Worm (Caenorhabditis elegans) whole organism, young adult: ENCODE measurements around the gene Y39G8B.5.

Experiments used
- B0035.1 ChIP-seq: sonication (generic microtip); optimal IDR thresholded peaks from 2 replicates; lab custom pipeline; 2016; ENCODE audit warnings: missing genetic modification characterization, mild to moderate bottlenecking, missing compliant biosample characterization, missing genotype, missing genetic modification reagents
- B0336.3 ChIP-seq: fragments of 200-800 bp; sonication (Bioruptor generic); IDR thresholded peaks from 2 replicates; pipeline ENCODE4 v1.3.6; 2022; ENCODE audit warnings: missing genetic modification characterization, missing compliant biosample characterization
- C06A6.2 ChIP-seq: fragments of 200-800 bp; sonication (Bioruptor generic); conservative IDR thresholded peaks from 2 replicates; pipeline ENCODE4 v1.3.6; 2022; ENCODE audit warnings: missing genetic modification characterization, missing compliant biosample characterization
- F10E7.11 ChIP-seq: sonication (generic microtip); optimal IDR thresholded peaks from 2 replicates; lab custom pipeline; 2017; ENCODE audit warnings: mild to moderate bottlenecking, missing genetic modification characterization, moderate library complexity, missing compliant biosample characterization
- F33H1.4 ChIP-seq: fragments of 200-800 bp; sonication (Bioruptor generic); IDR thresholded peaks from 2 replicates; pipeline ENCODE4 v1.3.6; 2022; ENCODE audit warnings: missing genetic modification reagents, missing genetic modification characterization, missing compliant biosample characterization
- F37B4.10 ChIP-seq: fragments of 200-800 bp; sonication (Bioruptor generic); IDR thresholded peaks from 2 replicates; pipeline ENCODE4 v1.3.6; 2022; ENCODE audit warnings: missing genetic modification characterization, missing compliant biosample characterization
- F39B2.1 ChIP-seq: fragments of 200-800 bp; sonication (Bioruptor generic); IDR thresholded peaks from 2 replicates; pipeline ENCODE4 v1.3.6; 2022; ENCODE audit warnings: missing genetic modification reagents, missing genetic modification characterization, missing compliant biosample characterization
- F57A8.1 ChIP-seq: fragments of 200-800 bp; sonication (Bioruptor generic); optimal IDR thresholded peaks from 2 replicates; lab custom pipeline; 2018; ENCODE audit warnings: mild to moderate bottlenecking, missing genetic modification characterization, moderate library complexity, missing compliant biosample characterization
- K11D2.4 ChIP-seq: fragments of 200-800 bp; sonication (Bioruptor generic); IDR thresholded peaks from 2 replicates; pipeline ENCODE4 v1.3.6; 2022; ENCODE audit warnings: missing genetic modification reagents, missing genetic modification characterization, missing compliant biosample characterization
- Y79H2A.3 ChIP-seq: fragments of 200-800 bp; sonication (Bioruptor generic); conservative IDR thresholded peaks from 2 replicates; pipeline ENCODE4 v1.3.6; 2022; ENCODE audit warnings: missing genetic modification reagents, missing genetic modification characterization, missing compliant biosample characterization
- ZK185.1 ChIP-seq: sonication (generic microtip); optimal IDR thresholded peaks from 2 replicates; lab custom pipeline; 2016; ENCODE audit warnings: mild to moderate bottlenecking, missing genetic modification characterization, missing compliant biosample characterization; ENCODE audit not compliant: poor library complexity, severe bottlenecking
- akir-1 ChIP-seq: fragments of 200-800 bp; sonication (Bioruptor generic); optimal IDR thresholded peaks from 2 replicates; lab custom pipeline; 2018; ENCODE audit warnings: mild to moderate bottlenecking, missing genetic modification characterization, moderate library complexity, missing compliant biosample characterization
- aptf-3 ChIP-seq: fragments of 200-800 bp; sonication (Bioruptor generic); IDR thresholded peaks from 2 replicates; pipeline ENCODE4 v1.3.6; 2022; ENCODE audit warnings: missing genetic modification characterization, missing compliant biosample characterization
- atf-7 ChIP-seq: sonication (generic microtip); optimal IDR thresholded peaks from 2 replicates; lab custom pipeline; 2017; ENCODE audit warnings: mild to moderate bottlenecking, missing genetic modification characterization, missing compliant biosample characterization
- athp-1 ChIP-seq: sonication (generic microtip); optimal IDR thresholded peaks from 2 replicates; lab custom pipeline; 2017; ENCODE audit warnings: mild to moderate bottlenecking, missing genetic modification characterization, missing compliant biosample characterization
- attf-5 ChIP-seq: fragments of 200-800 bp; sonication (Bioruptor generic); optimal IDR thresholded peaks from 2 replicates; lab custom pipeline; 2018; ENCODE audit warnings: mild to moderate bottlenecking, missing genetic modification characterization, missing compliant biosample characterization
- bed-2 ChIP-seq: fragments of 200-800 bp; sonication (Bioruptor generic); IDR thresholded peaks from 2 replicates; pipeline ENCODE4 v1.3.6; 2022; ENCODE audit warnings: missing genetic modification reagents, missing genetic modification characterization, missing compliant biosample characterization
- cebp-1 ChIP-seq, 2 experiments: fragments of 200-800 bp in 1 of 2; sonication (Bioruptor generic) in 1 of 2; sonication (generic microtip) in 1 of 2; IDR thresholded peaks in 1 of 2; optimal IDR thresholded peaks in 1 of 2; 2 replicates each; pipeline versions ENCODE4 v1.3.6 to Lab custom; 2017 to 2022; ENCODE audit warnings: missing compliant biosample characterization in 2 of 2, missing genetic modification characterization in 2 of 2, mild to moderate bottlenecking in 1 of 2, missing genetic modification reagents in 1 of 2, moderate library complexity in 1 of 2
- ceh-100 ChIP-seq: fragments of 200-800 bp; sonication (Bioruptor generic); IDR thresholded peaks from 2 replicates; pipeline ENCODE4 v1.3.6; 2022; ENCODE audit warnings: missing genetic modification reagents, missing genetic modification characterization, missing compliant biosample characterization
- ceh-40 ChIP-seq: fragments of 200-800 bp; sonication (Bioruptor generic); IDR thresholded peaks from 2 replicates; pipeline ENCODE4 v1.3.6; 2022; ENCODE audit warnings: missing genetic modification characterization, missing compliant biosample characterization
- ceh-79 ChIP-seq: sonication (generic microtip); optimal IDR thresholded peaks from 2 replicates; lab custom pipeline; 2017; ENCODE audit warnings: mild to moderate bottlenecking, missing genetic modification characterization, missing compliant biosample characterization
- ceh-91 ChIP-seq: fragments of 200-800 bp; sonication (Bioruptor generic); IDR thresholded peaks from 2 replicates; pipeline ENCODE4 v1.3.6; 2022; ENCODE audit warnings: missing genetic modification reagents, missing genetic modification characterization, missing compliant biosample characterization
- dox-1 ChIP-seq: fragments of 200-800 bp; sonication (Bioruptor generic); IDR thresholded peaks from 2 replicates; pipeline ENCODE4 v1.3.6; 2022; ENCODE audit warnings: missing genetic modification reagents, missing genetic modification characterization, missing compliant biosample characterization
- ets-4 ChIP-seq: fragments of 200-800 bp; sonication (Bioruptor generic); optimal IDR thresholded peaks from 2 replicates; lab custom pipeline; 2018; ENCODE audit warnings: mild to moderate bottlenecking, missing genetic modification characterization, missing compliant biosample characterization
- fkh-3 ChIP-seq: sonication (generic microtip); optimal IDR thresholded peaks from 2 replicates; lab custom pipeline; 2016; ENCODE audit warnings: mild to moderate bottlenecking, missing genetic modification characterization, missing compliant biosample characterization
- gei-17 ChIP-seq: fragments of 200-800 bp; sonication (Bioruptor generic); optimal IDR thresholded peaks from 2 replicates; lab custom pipeline; 2018; ENCODE audit warnings: mild to moderate bottlenecking, missing genetic modification characterization, missing compliant biosample characterization
- hsf-1 ChIP-seq: fragments of 200-800 bp; sonication (Bioruptor generic); IDR thresholded peaks from 2 replicates; pipeline ENCODE4 v1.3.6; 2022; ENCODE audit warnings: missing genetic modification reagents, missing genetic modification characterization, missing compliant biosample characterization
- lag-1 ChIP-seq: fragments of 200-800 bp; sonication (Bioruptor generic); IDR thresholded peaks from 2 replicates; pipeline ENCODE4 v1.3.6; 2022; ENCODE audit warnings: missing genetic modification reagents, missing genetic modification characterization, missing compliant biosample characterization
- let-607 ChIP-seq, 2 experiments: fragments of 200-800 bp in 1 of 2; sonication (Bioruptor generic) in 1 of 2; sonication (generic microtip) in 1 of 2; optimal IDR thresholded peaks; 2 replicates each; lab custom pipeline; 2016 to 2018; ENCODE audit warnings: mild to moderate bottlenecking in 2 of 2, missing compliant biosample characterization in 2 of 2, missing genetic modification characterization in 2 of 2, moderate library complexity in 2 of 2, missing genotype in 1 of 2
- lir-1 ChIP-seq: fragments of 200-800 bp; sonication (Bioruptor generic); conservative IDR thresholded peaks from 2 replicates; pipeline ENCODE4 v1.3.6; 2022; ENCODE audit warnings: missing genetic modification reagents, missing genetic modification characterization, missing compliant biosample characterization
- lsy-27 ChIP-seq: sonication (generic microtip); optimal IDR thresholded peaks from 2 replicates; lab custom pipeline; 2017; ENCODE audit warnings: missing genetic modification characterization, mild to moderate bottlenecking, missing compliant biosample characterization, antibody characterized with exemption, missing genotype, borderline replicate concordance; ENCODE audit not compliant: insufficient read depth
- madf-3 ChIP-seq: fragments of 200-800 bp; sonication (Bioruptor generic); IDR thresholded peaks from 2 replicates; pipeline ENCODE4 v1.3.6; 2022; ENCODE audit warnings: missing genetic modification reagents, missing genetic modification characterization, missing compliant biosample characterization
- madf-6 ChIP-seq: fragments of 200-800 bp; sonication (Bioruptor generic); IDR thresholded peaks from 2 replicates; pipeline ENCODE4 v1.3.6; 2022; ENCODE audit warnings: missing genetic modification reagents, missing genetic modification characterization, missing compliant biosample characterization
- madf-8 ChIP-seq: fragments of 200-800 bp; sonication (Bioruptor generic); conservative IDR thresholded peaks from 2 replicates; pipeline ENCODE4 v1.3.6; 2022; ENCODE audit warnings: missing genetic modification reagents, missing genetic modification characterization, missing compliant biosample characterization
- mxl-1 ChIP-seq: sonication (generic microtip); optimal IDR thresholded peaks from 2 replicates; lab custom pipeline; 2016; ENCODE audit warnings: missing genetic modification characterization, missing compliant biosample characterization
- nfya-2 ChIP-seq: fragments of 200-800 bp; sonication (Bioruptor generic); IDR thresholded peaks from 2 replicates; pipeline ENCODE4 v1.3.6; 2022; ENCODE audit warnings: missing genetic modification reagents, missing genetic modification characterization, missing compliant biosample characterization
- nfyb-1 ChIP-seq: fragments of 200-800 bp; sonication (Bioruptor generic); IDR thresholded peaks from 2 replicates; pipeline ENCODE4 v1.3.6; 2022; ENCODE audit warnings: missing genetic modification reagents, missing genetic modification characterization, missing compliant biosample characterization
- nhr-120 ChIP-seq: fragments of 200-800 bp; sonication (Bioruptor generic); IDR thresholded peaks from 2 replicates; pipeline ENCODE4 v1.3.6; 2022; ENCODE audit warnings: missing genetic modification characterization, missing compliant biosample characterization
- nhr-27 ChIP-seq: fragments of 200-800 bp; sonication (Bioruptor generic); optimal IDR thresholded peaks from 2 replicates; lab custom pipeline; 2018; ENCODE audit warnings: mild to moderate bottlenecking, missing genetic modification characterization, moderate library complexity, missing compliant biosample characterization
- pbrm-1 ChIP-seq: fragments of 200-800 bp; sonication (Bioruptor generic); IDR thresholded peaks from 2 replicates; pipeline ENCODE4 v1.3.6; 2022; ENCODE audit warnings: missing genetic modification reagents, missing genetic modification characterization, missing compliant biosample characterization
- rec-8 ChIP-seq, 2 experiments: sonication (generic microtip); optimal IDR thresholded peaks; 2 replicates each; lab custom pipeline; 2016; ENCODE audit warnings: mild to moderate bottlenecking in 2 of 2, missing genetic modification characterization in 2 of 2, missing genetic modification reagents in 2 of 2, missing genotype in 2 of 2, missing biosample characterization in 1 of 2, missing compliant biosample characterization in 1 of 2, moderate library complexity in 1 of 2
- sea-2 ChIP-seq: fragments of 200-800 bp; sonication (Bioruptor generic); IDR thresholded peaks from 2 replicates; pipeline ENCODE4 v1.3.6; 2022; ENCODE audit warnings: missing genetic modification characterization, missing compliant biosample characterization
- snpc-1.1 ChIP-seq: sonication (generic microtip); optimal IDR thresholded peaks from 2 replicates; lab custom pipeline; 2017; ENCODE audit warnings: missing genetic modification characterization, mild to moderate bottlenecking, missing compliant biosample characterization, antibody characterized with exemption, moderate library complexity, missing genotype, missing genetic modification reagents; ENCODE audit not compliant: insufficient read depth
- tlf-1 ChIP-seq: fragments of 200-800 bp; sonication (Bioruptor generic); optimal IDR thresholded peaks from 2 replicates; lab custom pipeline; 2018; ENCODE audit warnings: mild to moderate bottlenecking, missing genetic modification characterization, missing compliant biosample characterization
- xnd-1 ChIP-seq: sonication (generic microtip); optimal IDR thresholded peaks from 2 replicates; lab custom pipeline; 2016; ENCODE audit warnings: missing genotype, missing genetic modification reagents, missing genetic modification characterization, missing compliant biosample characterization
- zfh-2 ChIP-seq: fragments of 200-800 bp; sonication (Bioruptor generic); conservative IDR thresholded peaks from 2 replicates; pipeline ENCODE4 v1.3.6; 2022; ENCODE audit warnings: missing genetic modification reagents, missing genetic modification characterization, missing compliant biosample characterization
- ztf-3 ChIP-seq: fragments of 200-800 bp; sonication (Bioruptor generic); optimal IDR thresholded peaks from 2 replicates; lab custom pipeline; 2018; ENCODE audit warnings: mild to moderate bottlenecking, missing genetic modification characterization, missing compliant biosample characterization
- ztf-6 ChIP-seq: fragments of 200-800 bp; sonication (Bioruptor generic); IDR thresholded peaks from 2 replicates; pipeline ENCODE4 v1.3.6; 2022; ENCODE audit warnings: missing genetic modification reagents, missing genetic modification characterization, missing compliant biosample characterization

Gene Y39G8B.5

ce11 chrII:13976161-13976560, 15.5 kb downstream of the Y39G8B.5 start, which contains the start of gene Y39G8B.2 (continued):
- no peak for TF ChIP-seq cebp-1 (GFP tag; IDR thresholded peaks at IDR 0.05; lab: Robert Waterston, UW)
- no peak for TF ChIP-seq cebp-1 (tag; optimal IDR thresholded peaks at IDR 0.05; lab: Kevin White, UChicago)
- TF ChIP-seq snpc-1.1: no peak
- no peak for TF ChIP-seq rec-8 (tag; optimal IDR thresholded peaks at IDR 0.05; lab: Kevin White, UChicago)
- no peak for TF ChIP-seq ceh-79 (tag; lab: Kevin White, UChicago)
- TF ChIP-seq athp-1: peak; percentile 22
- TF ChIP-seq ceh-91 (GFP tag; lab: Robert Waterston, UW): no peak
- no peak for TF ChIP-seq gei-17 (GFP tag; lab: Kevin White, UChicago)
- TF ChIP-seq ceh-100 (GFP tag; lab: Robert Waterston, UW): peak; percentile 63
- TF ChIP-seq F37B4.10 (GFP tag; lab: Robert Waterston, UW): no peak
- TF ChIP-seq madf-8 (GFP tag; lab: Robert Waterston, UW): no peak
- TF ChIP-seq nhr-27 (tag; lab: Kevin White, UChicago): no peak
- TF ChIP-seq F33H1.4 (GFP tag; lab: Robert Waterston, UW): no peak
- no peak for TF ChIP-seq bed-2 (GFP tag; lab: Robert Waterston, UW)
- no peak for TF ChIP-seq madf-6
- peak in 1 of 2 experiments; percentile 1 for TF ChIP-seq let-607 (tag; optimal IDR thresholded peaks at IDR 0.05; lab: Kevin White, UChicago)
- no peak for TF ChIP-seq mxl-1 (tag; lab: Kevin White, UChicago)
- TF ChIP-seq nfya-2 (GFP tag; lab: Robert Waterston, UW): no peak
- TF ChIP-seq lir-1 (GFP tag; lab: Robert Waterston, UW): no peak
- no peak for TF ChIP-seq Y79H2A.3
- TF ChIP-seq fkh-3 (tag; lab: Kevin White, UChicago): no peak
- TF ChIP-seq C06A6.2 (GFP tag; lab: Robert Waterston, UW): no peak
- peak; percentile 95 for TF ChIP-seq attf-5 (GFP tag; lab: Kevin White, UChicago)
- TF ChIP-seq ztf-3 (GFP tag; lab: Kevin White, UChicago): no peak
- no peak for TF ChIP-seq F57A8.1 (GFP tag; lab: Kevin White, UChicago)
- TF ChIP-seq zfh-2 (GFP tag; lab: Robert Waterston, UW): peak; percentile 72
- no peak for TF ChIP-seq lag-1 (GFP tag; lab: Robert Waterston, UW)
- TF ChIP-seq K11D2.4 (GFP tag; lab: Robert Waterston, UW): peak; percentile 50; the same call in 1 of the 2 replicates
- no peak for TF ChIP-seq xnd-1 (tag; lab: Kevin White, UChicago)
- no peak for TF ChIP-seq nhr-120 (GFP tag; lab: Robert Waterston, UW)
- TF ChIP-seq atf-7 (tag; lab: Kevin White, UChicago): no peak
- TF ChIP-seq B0336.3: peak; percentile 50; the same call in 1 of the 2 replicates
- TF ChIP-seq madf-3 (GFP tag; lab: Robert Waterston, UW): no peak
- TF ChIP-seq aptf-3 (GFP tag; lab: Robert Waterston, UW): no peak
- no peak; the same call in 1 of the 2 replicates for TF ChIP-seq dox-1 (GFP tag; lab: Robert Waterston, UW)
- no peak for TF ChIP-seq ZK185.1 (tag; lab: Kevin White, UChicago)
- no peak for TF ChIP-seq ztf-6 (GFP tag; lab: Robert Waterston, UW)
- TF ChIP-seq lsy-27 (tag; lab: Kevin White, UChicago): no peak
- no peak for TF ChIP-seq sea-2 (GFP tag; lab: Robert Waterston, UW)
- TF ChIP-seq tlf-1 (GFP tag; lab: Kevin White, UChicago): no peak
- no peak for TF ChIP-seq F10E7.11 (tag; lab: Kevin White, UChicago)
- no peak for TF ChIP-seq ceh-40 (GFP tag; lab: Robert Waterston, UW)
- no peak for TF ChIP-seq akir-1 (GFP tag; lab: Kevin White, UChicago)
- peak; percentile 76; the same call in 1 of the 2 replicates for TF ChIP-seq pbrm-1 (GFP tag; lab: Robert Waterston, UW)
- no peak for TF ChIP-seq hsf-1 (GFP tag; lab: Robert Waterston, UW)
- peak; percentile 69 for TF ChIP-seq nfyb-1 (GFP tag; lab: Robert Waterston, UW)
- TF ChIP-seq F39B2.1 (GFP tag; lab: Robert Waterston, UW): no peak
- TF ChIP-seq ets-4 (GFP tag; lab: Kevin White, UChicago): no peak
- TF ChIP-seq B0035.1 (tag; lab: Kevin White, UChicago): no peak
